Fruit fly (Drosophila melanogaster) ovary, adult (tissue): ENCODE measurements around the gene Ugt316A1.

ENCODE experiments used
- CG17801 ChIP-seq: fragments of 200-800 bp; optimal IDR thresholded peaks from 2 replicates; lab custom pipeline; 2019; ENCODE audit warnings: missing biosample characterization, mild to moderate bottlenecking, missing genetic modification characterization, moderate library complexity; ENCODE audit not compliant: partially characterized antibody

Gene Ugt316A1

DNA sequence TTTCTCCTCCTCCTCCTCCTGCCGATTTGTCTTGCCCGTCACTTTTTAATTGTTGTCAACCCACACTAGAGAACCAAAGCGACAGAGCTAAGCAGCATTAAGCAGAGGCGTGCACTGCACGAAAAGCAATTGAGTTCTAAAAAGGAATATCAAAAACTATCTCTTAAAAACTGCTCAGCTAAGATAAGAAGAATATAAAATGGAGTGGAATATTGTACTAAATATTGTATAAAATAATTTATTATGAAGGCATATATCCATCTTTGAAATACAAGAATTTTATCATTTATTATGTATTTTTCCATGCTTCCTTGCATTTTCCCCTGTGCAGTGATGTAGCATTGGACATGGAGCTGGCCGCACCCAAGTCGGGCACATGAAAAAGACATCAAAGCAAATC lies 7.6 kb downstream of the Ugt316A1 start:
- no peak for TF ChIP-seq CG17801 (GFP tag; lab: Kevin White, UChicago)

DNA sequence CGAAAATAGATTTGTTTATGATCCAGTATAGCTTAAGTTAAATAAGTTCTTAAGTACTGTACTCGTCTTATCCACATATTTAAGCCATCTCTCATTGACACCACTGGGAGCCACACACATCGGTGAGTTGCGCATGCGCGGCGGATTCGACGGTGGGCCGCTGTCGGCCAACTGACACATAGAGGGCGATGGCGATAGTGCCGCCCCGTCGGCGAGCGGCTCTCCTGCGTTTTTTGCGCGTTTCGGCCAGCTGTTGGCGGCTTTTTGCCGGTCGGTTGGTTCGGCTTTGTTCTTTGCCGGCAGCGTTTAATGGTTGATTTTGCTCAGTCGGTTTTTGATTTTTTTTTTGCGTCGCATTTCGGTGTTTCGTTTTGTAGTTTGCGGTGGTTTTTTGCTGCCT lies 8.3 kb downstream of the Ugt316A1 start:
- TF ChIP-seq CG17801 (GFP tag; lab: Kevin White, UChicago), result no peak

DNA sequence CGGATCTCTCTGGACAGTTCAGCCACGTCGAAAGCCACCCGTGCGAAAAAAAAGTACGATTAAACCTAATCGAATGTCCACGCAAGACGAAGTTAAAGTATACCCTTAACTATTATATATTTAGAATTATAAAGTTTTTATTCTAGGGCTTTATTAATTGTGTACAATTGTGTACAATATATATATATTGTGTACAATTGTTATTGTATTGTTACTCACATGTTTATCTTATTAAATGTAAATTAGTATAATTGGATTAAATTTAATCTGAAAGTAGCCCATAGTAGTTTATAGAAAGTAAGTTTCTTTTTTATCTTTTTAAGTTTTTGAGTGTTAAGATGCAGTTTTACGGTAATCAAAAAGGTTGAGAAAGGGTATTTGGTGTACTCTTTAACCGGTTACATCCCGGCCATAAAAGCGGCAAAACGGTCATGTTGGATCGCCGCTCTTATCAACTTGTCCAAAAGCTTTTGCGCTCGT lies 9.2 kb downstream of the Ugt316A1 start, which contains the start of gene CG43407:
Gene CG43407, minus strand, starts transcription at position 51 of the 480 bp plus-strand sequence.
- no peak for TF ChIP-seq CG17801 (GFP tag; lab: Kevin White, UChicago)

DNA sequence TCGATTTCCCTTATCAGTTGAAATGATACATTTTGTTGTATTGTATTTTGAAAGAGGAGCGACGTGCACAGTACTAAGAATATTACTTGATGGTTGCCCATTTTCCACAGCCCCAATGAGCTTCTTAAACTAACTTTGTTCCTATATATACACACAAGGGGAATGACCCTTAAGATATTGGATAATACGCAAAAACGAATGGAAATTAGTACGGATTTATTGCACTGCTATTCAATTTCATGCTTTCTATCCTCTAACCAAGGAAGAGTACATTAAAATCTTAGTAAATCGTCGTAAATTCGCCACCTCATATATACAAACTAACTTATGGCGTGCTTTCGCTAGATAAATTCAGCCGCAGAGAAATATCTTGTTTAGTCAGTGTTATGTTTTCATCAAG lies 10.7 kb downstream of the Ugt316A1 start, which contains the start of gene Acp76A:
Gene Acp76A, minus strand, starts transcription at position 101 of the 400 bp plus-strand sequence.
- TF ChIP-seq CG17801 (GFP tag; lab: Kevin White, UChicago), result no peak

dm6 chr3L:19049669-19050510 lies 12.7 kb downstream of the Ugt316A1 start:
- TF ChIP-seq CG17801 (GFP tag; lab: Kevin White, UChicago), result no peak

DNA sequence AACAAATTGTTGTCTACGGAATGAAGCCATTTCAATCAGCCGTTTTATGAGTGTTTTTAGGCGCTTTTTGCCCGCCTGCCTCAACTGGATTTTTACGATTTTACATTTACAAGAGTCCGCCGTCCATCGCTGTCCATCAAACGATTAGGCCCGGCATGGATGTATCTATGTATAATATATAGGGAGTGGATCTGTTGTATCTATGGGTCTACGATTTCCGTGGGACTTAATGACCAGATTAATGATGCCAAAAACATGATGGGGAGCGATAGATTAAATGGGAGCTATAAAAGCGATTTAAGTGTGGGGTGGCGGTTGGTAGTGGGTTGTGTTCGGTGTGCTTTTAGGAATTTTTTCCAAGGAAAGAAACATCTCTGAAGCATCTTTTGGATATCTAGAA lies 13.9 kb downstream of the Ugt316A1 start:
- TF ChIP-seq CG17801 (GFP tag; lab: Kevin White, UChicago), result no peak

- no peak for TF ChIP-seq CG17801 (GFP tag; lab: Kevin White, UChicago)
Observed at dm6 chr3L:19048257-19048656, 14.4 kb downstream of the Ugt316A1 start.

DNA sequence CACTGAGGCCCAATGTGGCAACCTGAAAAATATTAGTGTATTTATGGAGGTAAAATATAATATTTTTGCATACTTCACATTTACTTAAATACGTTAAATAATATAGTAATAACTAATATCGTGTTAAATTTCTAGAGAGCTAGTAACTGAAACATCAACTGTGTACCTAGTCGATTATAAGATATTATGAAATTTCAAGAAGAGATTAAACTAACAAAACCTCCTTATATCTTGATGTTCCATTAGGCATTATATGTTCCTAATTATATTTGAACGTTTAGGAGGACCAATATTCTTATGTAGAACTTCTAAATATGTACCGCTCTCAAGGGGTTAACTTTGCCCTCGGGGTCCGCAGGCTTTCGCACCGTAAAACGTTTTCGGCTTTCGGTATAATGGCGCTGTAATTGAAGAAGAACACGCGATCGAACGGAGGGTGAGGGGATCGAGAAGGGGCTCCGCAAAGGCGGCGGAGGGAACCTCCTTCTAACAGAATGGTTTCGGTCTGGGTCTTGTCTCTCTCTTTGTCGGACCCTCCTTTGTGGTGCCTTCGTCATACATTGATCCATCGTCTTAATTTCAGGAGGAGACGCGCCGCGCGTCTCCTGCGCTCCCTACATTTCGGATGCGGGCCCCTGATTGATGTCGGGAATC lies 16.1 kb downstream of the Ugt316A1 start:
- no peak for TF ChIP-seq CG17801 (GFP tag; lab: Kevin White, UChicago)

dm6 chr3L:19045299-19046025 lies 17.2 kb downstream of the Ugt316A1 start, which contains the start of gene nkd:
nkd (minus strand) TSS chr3L:19045449.
- peak; percentile 18 for TF ChIP-seq CG17801 (GFP tag; lab: Kevin White, UChicago)

DNA sequence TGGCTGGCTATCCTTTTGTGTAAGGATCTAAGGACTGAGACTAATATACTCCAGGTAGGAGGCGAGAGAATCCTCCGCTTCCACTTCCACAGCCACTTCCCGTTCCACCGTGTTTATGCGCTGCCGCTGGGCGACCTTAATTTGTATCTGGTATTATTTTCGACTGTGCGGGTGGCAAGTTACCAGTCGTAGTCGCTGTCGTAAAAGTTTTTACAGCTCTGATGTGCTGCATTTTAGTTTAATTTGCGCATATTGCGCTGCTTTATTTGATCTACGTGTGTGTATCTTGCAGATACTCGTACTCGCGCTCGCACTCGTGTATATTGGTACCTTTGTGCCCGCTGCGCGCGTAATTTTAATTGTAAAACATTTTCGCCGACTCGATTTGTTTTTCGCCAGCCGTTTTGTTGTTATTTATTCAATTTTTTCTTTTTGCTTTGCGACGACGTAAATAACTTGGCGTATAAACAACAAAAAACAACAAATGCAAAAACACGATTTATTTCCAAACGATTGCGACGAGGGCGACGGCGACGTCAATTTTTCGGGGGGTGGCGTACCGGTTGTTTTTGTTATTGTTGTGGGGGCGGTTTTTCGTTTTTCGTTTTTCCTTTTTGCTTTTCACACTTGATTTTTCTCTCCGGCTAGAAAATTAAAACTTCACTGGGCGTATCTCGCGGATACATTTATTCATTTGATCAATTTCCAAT lies 17.9 kb downstream of the Ugt316A1 start:
- TF ChIP-seq CG17801 (GFP tag; lab: Kevin White, UChicago), result peak; percentile 67

dm6 chr3L:19043464-19044034 lies 19.1 kb downstream of the Ugt316A1 start:
- no peak for TF ChIP-seq CG17801 (GFP tag; lab: Kevin White, UChicago)

DNA sequence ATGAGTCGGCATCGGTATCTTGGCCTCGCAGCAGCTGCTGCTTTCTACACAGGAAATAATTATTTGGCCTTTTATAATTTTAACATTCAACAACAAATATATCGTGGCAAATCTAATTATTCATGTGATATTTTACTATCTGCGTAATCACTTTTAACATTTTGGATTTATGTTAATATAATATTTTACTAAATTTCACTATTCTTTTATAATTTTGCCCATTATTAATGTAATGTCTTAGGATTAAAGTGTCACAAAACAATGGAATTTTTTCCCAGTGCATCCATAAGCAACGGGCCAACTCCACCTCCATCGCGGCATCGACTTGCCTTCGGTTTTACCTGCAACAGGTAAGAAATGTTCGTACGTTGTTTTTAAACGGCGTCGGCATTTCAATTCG lies 20.1 kb downstream of the Ugt316A1 start:
- TF ChIP-seq CG17801 (GFP tag; lab: Kevin White, UChicago), result no peak

DNA sequence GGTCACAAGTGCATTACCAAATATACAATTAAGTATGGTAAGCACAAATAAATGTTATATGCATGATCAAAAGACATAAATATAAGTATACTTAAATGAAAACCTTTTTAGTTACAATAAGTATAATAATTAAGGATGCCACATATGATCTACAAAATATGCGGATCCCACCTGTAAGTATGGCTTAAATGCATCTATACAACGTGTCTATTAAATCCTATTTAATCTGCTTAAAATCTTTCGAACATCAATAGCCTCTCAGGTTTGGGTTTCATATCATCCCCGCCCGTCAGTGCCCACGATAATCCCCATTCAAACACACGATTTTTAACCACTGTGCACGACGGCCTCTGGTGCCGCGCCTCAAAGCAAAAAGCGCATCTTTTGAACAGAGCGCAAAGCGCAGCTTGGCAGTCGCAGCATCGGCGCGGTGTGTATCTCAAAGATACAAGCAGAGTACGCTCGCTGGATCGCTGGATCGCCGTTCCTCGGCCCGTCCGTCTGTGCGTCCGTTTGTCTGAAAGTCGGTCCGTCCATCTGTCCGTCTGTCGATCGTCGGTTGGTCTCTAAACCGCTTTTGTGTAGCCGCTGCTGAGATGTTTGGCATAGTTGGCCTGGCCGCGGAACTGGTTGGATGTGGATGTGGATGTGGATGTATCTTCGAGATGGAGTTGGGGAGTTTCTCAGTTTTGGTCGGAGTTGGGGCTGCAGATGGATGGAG lies 20.8 kb downstream of the Ugt316A1 start:
- TF ChIP-seq CG17801 (GFP tag; lab: Kevin White, UChicago), result no peak
